Worm (Caenorhabditis elegans) whole organism, young adult: ENCODE results near the gene pei-1.

Experiments
- ceh-58 ChIP-seq: fragments of 200-800 bp; sonication (Bioruptor generic); IDR thresholded peaks from 2 replicates; pipeline ENCODE4 v1.3.6; 2022; ENCODE audit warnings: missing genetic modification characterization, missing compliant biosample characterization
- lin-40 ChIP-seq: sonication (generic microtip); optimal IDR thresholded peaks from 2 replicates; lab custom pipeline; 2016; ENCODE audit warnings: missing genetic modification characterization, mild to moderate bottlenecking, missing compliant biosample characterization, missing genotype, missing genetic modification reagents
- mcd-1 ChIP-seq: fragments of 200-800 bp; sonication (Bioruptor generic); IDR thresholded peaks from 2 replicates; pipeline ENCODE4 v1.3.6; 2022; ENCODE audit warnings: missing genetic modification reagents, missing genetic modification characterization, missing compliant biosample characterization
- mxl-1 ChIP-seq: sonication (generic microtip); optimal IDR thresholded peaks from 2 replicates; lab custom pipeline; 2016; ENCODE audit warnings: missing genetic modification characterization, missing compliant biosample characterization
- nhr-27 ChIP-seq: fragments of 200-800 bp; sonication (Bioruptor generic); optimal IDR thresholded peaks from 2 replicates; lab custom pipeline; 2018; ENCODE audit warnings: mild to moderate bottlenecking, missing genetic modification characterization, moderate library complexity, missing compliant biosample characterization
- snpc-4 ChIP-seq, 5 experiments: fragments of 150-350 bp in 1 of 5; sonication (generic microtip) in 4 of 5; optimal IDR thresholded peaks; 2 replicates each; lab custom pipeline; 2014 to 2018; ENCODE audit warnings: missing genetic modification characterization in 5 of 5, missing biosample characterization in 3 of 5, antibody characterized with exemption in 2 of 5, mild to moderate bottlenecking in 2 of 5, missing compliant biosample characterization in 2 of 5, missing genotype in 2 of 5, moderate library complexity in 2 of 5, missing genetic modification reagents in 1 of 5
- unc-130 ChIP-seq: sonication (generic microtip); optimal IDR thresholded peaks from 2 replicates; lab custom pipeline; 2016; ENCODE audit warnings: missing genetic modification reagents, missing genetic modification characterization, missing compliant biosample characterization
- unc-62 ChIP-seq: fragments of 150-350 bp; optimal IDR thresholded peaks from 2 replicates; lab custom pipeline; 2014; ENCODE audit warnings: missing biosample characterization, missing genetic modification reagents, missing genetic modification characterization

DNA sequence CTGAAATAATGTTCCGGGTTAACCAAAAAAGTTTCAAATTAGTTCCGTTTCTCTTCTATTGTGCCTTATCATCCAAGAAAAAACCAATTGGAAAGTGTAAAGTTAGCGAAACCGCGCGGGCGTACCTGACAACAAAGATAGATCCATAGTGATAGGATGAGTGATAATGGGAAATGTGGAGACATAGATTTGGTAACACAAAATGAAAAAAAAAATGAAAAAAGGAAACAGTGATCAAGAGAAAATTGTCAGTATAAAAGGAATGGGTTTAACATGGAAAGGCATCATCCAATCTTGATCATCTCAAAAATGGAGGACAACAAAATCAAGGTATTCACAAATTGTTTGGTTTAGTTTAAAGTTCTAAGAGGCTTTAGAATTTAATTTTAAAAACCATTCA, 29.2 kb downstream of the pei-1 start, which contains the start of gene col-122:
- TF ChIP-seq mcd-1 (GFP tag; lab: Robert Waterston, UW), result no peak
- TF ChIP-seq ceh-58 (GFP tag; lab: Robert Waterston, UW), result no peak
- TF ChIP-seq lin-40 (tag; lab: Kevin White, UChicago), result no peak
- TF ChIP-seq mxl-1 (tag; lab: Kevin White, UChicago), result no peak
- TF ChIP-seq unc-62, result no peak
- TF ChIP-seq nhr-27 (tag; lab: Kevin White, UChicago), result no peak
- TF ChIP-seq snpc-4 (GFP tag; optimal IDR thresholded peaks at IDR 0.05; lab: Kevin White, UChicago), result no peak
- no peak for TF ChIP-seq snpc-4 (tag; optimal IDR thresholded peaks at IDR 0.05; lab: Kevin White, UChicago)
- TF ChIP-seq unc-130 (GFP tag; lab: Kevin White, UChicago), result no peak
